Worm (Caenorhabditis elegans) whole organism, young adult: ENCODE measurements around the gene smc-4.
A peak's percentile ranks its signal among the peaks of the same experiment; 100 is the strongest.

Source experiments
- B0336.3 ChIP-seq: fragments of 200-800 bp; sonication (Bioruptor generic); IDR thresholded peaks from 2 replicates; pipeline ENCODE4 v1.3.6; 2022; ENCODE audit warnings: missing genetic modification characterization, missing compliant biosample characterization
- F23B12.7 ChIP-seq: sonication (generic microtip); optimal IDR thresholded peaks from 2 replicates; lab custom pipeline; 2017; ENCODE audit warnings: missing genetic modification characterization, mild to moderate bottlenecking, missing compliant biosample characterization, antibody characterized with exemption, moderate library complexity; ENCODE audit not compliant: insufficient read depth
- F33H1.4 ChIP-seq: fragments of 200-800 bp; sonication (Bioruptor generic); IDR thresholded peaks from 2 replicates; pipeline ENCODE4 v1.3.6; 2022; ENCODE audit warnings: missing genetic modification reagents, missing genetic modification characterization, missing compliant biosample characterization
- F37B4.10 ChIP-seq: fragments of 200-800 bp; sonication (Bioruptor generic); IDR thresholded peaks from 2 replicates; pipeline ENCODE4 v1.3.6; 2022; ENCODE audit warnings: missing genetic modification characterization, missing compliant biosample characterization
- Y56A3A.18 ChIP-seq: fragments of 200-800 bp; sonication (Bioruptor generic); IDR thresholded peaks from 2 replicates; pipeline ENCODE4 v1.3.6; 2022; ENCODE audit warnings: missing genetic modification reagents, missing genetic modification characterization, missing compliant biosample characterization
- Y67H2A.10 ChIP-seq: fragments of 200-800 bp; sonication (Bioruptor generic); conservative IDR thresholded peaks from 2 replicates; pipeline ENCODE4 v1.3.6; 2022; ENCODE audit warnings: missing genetic modification reagents, missing genetic modification characterization, missing compliant biosample characterization
- ZK185.1 ChIP-seq: sonication (generic microtip); optimal IDR thresholded peaks from 2 replicates; lab custom pipeline; 2016; ENCODE audit warnings: mild to moderate bottlenecking, missing genetic modification characterization, missing compliant biosample characterization; ENCODE audit not compliant: poor library complexity, severe bottlenecking
- ama-1 ChIP-seq, 3 experiments: fragments of 150-350 bp in 1 of 3; sonication (generic microtip) in 2 of 3; optimal IDR thresholded peaks; 2 replicates each; lab custom pipeline; 2014 to 2018; ENCODE audit warnings: missing biosample characterization in 2 of 3, missing genetic modification characterization in 2 of 3, missing genetic modification reagents in 2 of 3
- attf-3 ChIP-seq: fragments of 200-800 bp; sonication (Bioruptor generic); conservative IDR thresholded peaks from 2 replicates; pipeline ENCODE4 v1.3.6; 2022; ENCODE audit warnings: missing genetic modification reagents, missing genetic modification characterization, missing compliant biosample characterization
- attf-5 ChIP-seq: fragments of 200-800 bp; sonication (Bioruptor generic); optimal IDR thresholded peaks from 2 replicates; lab custom pipeline; 2018; ENCODE audit warnings: mild to moderate bottlenecking, missing genetic modification characterization, missing compliant biosample characterization
- ccch-3 ChIP-seq: fragments of 200-800 bp; sonication (Bioruptor generic); optimal IDR thresholded peaks from 2 replicates; lab custom pipeline; 2018; ENCODE audit warnings: mild to moderate bottlenecking, missing genetic modification characterization, missing compliant biosample characterization
- ceh-58 ChIP-seq: fragments of 200-800 bp; sonication (Bioruptor generic); IDR thresholded peaks from 2 replicates; pipeline ENCODE4 v1.3.6; 2022; ENCODE audit warnings: missing genetic modification characterization, missing compliant biosample characterization
- ceh-91 ChIP-seq: fragments of 200-800 bp; sonication (Bioruptor generic); IDR thresholded peaks from 2 replicates; pipeline ENCODE4 v1.3.6; 2022; ENCODE audit warnings: missing genetic modification reagents, missing genetic modification characterization, missing compliant biosample characterization
- chd-7 ChIP-seq: sonication (generic microtip); optimal IDR thresholded peaks from 2 replicates; lab custom pipeline; 2016; ENCODE audit warnings: mild to moderate bottlenecking, missing genetic modification characterization, moderate library complexity, missing compliant biosample characterization
- die-1 ChIP-seq: sonication (generic microtip); optimal IDR thresholded peaks from 2 replicates; lab custom pipeline; 2016; ENCODE audit warnings: missing genotype, mild to moderate bottlenecking, missing genetic modification characterization, missing compliant biosample characterization
- dpff-1 ChIP-seq: sonication (generic microtip); optimal IDR thresholded peaks from 2 replicates; lab custom pipeline; 2017; ENCODE audit warnings: mild to moderate bottlenecking, missing genetic modification characterization, missing compliant biosample characterization
- ekl-4 ChIP-seq: fragments of 200-800 bp; sonication (Bioruptor generic); IDR thresholded peaks from 2 replicates; pipeline ENCODE4 v1.3.6; 2022; ENCODE audit warnings: missing genetic modification reagents, missing genetic modification characterization, missing compliant biosample characterization
- fkh-3 ChIP-seq: sonication (generic microtip); optimal IDR thresholded peaks from 2 replicates; lab custom pipeline; 2016; ENCODE audit warnings: mild to moderate bottlenecking, missing genetic modification characterization, missing compliant biosample characterization
- hlh-26 ChIP-seq: fragments of 200-800 bp; sonication (Bioruptor generic); conservative IDR thresholded peaks from 2 replicates; pipeline ENCODE4 v1.3.6; 2022; ENCODE audit warnings: missing genetic modification reagents, missing genetic modification characterization, missing compliant biosample characterization
- let-526 ChIP-seq: fragments of 200-800 bp; sonication (Bioruptor generic); IDR thresholded peaks from 2 replicates; pipeline ENCODE4 v1.3.6; 2022; ENCODE audit warnings: missing genetic modification reagents, missing genetic modification characterization, missing compliant biosample characterization
- lin-35 ChIP-seq, 3 experiments: fragments of 150-350 bp in 2 of 3; sonication (generic microtip) in 1 of 3; optimal IDR thresholded peaks; 2 replicates each; lab custom pipeline; 2014 to 2018; ENCODE audit warnings: missing biosample characterization in 3 of 3, missing genetic modification characterization in 3 of 3, missing genetic modification reagents in 3 of 3
- lin-40 ChIP-seq: sonication (generic microtip); optimal IDR thresholded peaks from 2 replicates; lab custom pipeline; 2016; ENCODE audit warnings: missing genetic modification characterization, mild to moderate bottlenecking, missing compliant biosample characterization, missing genotype, missing genetic modification reagents
- mxl-1 ChIP-seq: sonication (generic microtip); optimal IDR thresholded peaks from 2 replicates; lab custom pipeline; 2016; ENCODE audit warnings: missing genetic modification characterization, missing compliant biosample characterization
- nfya-2 ChIP-seq: fragments of 200-800 bp; sonication (Bioruptor generic); IDR thresholded peaks from 2 replicates; pipeline ENCODE4 v1.3.6; 2022; ENCODE audit warnings: missing genetic modification reagents, missing genetic modification characterization, missing compliant biosample characterization
- nhr-27 ChIP-seq: fragments of 200-800 bp; sonication (Bioruptor generic); optimal IDR thresholded peaks from 2 replicates; lab custom pipeline; 2018; ENCODE audit warnings: mild to moderate bottlenecking, missing genetic modification characterization, moderate library complexity, missing compliant biosample characterization
- nhr-80 ChIP-seq: sonication (generic microtip); optimal IDR thresholded peaks from 2 replicates; lab custom pipeline; 2016; ENCODE audit warnings: missing genetic modification characterization, missing compliant biosample characterization
- pha-4 ChIP-seq: fragments of 150-350 bp; sonication (generic microtip); optimal IDR thresholded peaks from 2 replicates; lab custom pipeline; 2014; ENCODE audit warnings: missing biosample characterization, missing genetic modification reagents, missing genetic modification characterization
- sdz-38 ChIP-seq: sonication (generic microtip); optimal IDR thresholded peaks from 2 replicates; lab custom pipeline; 2016; ENCODE audit warnings: missing genotype, missing genetic modification characterization, missing compliant biosample characterization
- sea-2 ChIP-seq: fragments of 200-800 bp; sonication (Bioruptor generic); IDR thresholded peaks from 2 replicates; pipeline ENCODE4 v1.3.6; 2022; ENCODE audit warnings: missing genetic modification characterization, missing compliant biosample characterization
- snpc-4 ChIP-seq, 5 experiments: fragments of 150-350 bp in 1 of 5; sonication (generic microtip) in 4 of 5; optimal IDR thresholded peaks; 2 replicates each; lab custom pipeline; 2014 to 2018; ENCODE audit warnings: missing genetic modification characterization in 5 of 5, missing biosample characterization in 3 of 5, antibody characterized with exemption in 2 of 5, mild to moderate bottlenecking in 2 of 5, missing compliant biosample characterization in 2 of 5, missing genotype in 2 of 5, moderate library complexity in 2 of 5, missing genetic modification reagents in 1 of 5
- tbp1 ChIP-seq: fragments of 200-800 bp; sonication (Bioruptor generic); optimal IDR thresholded peaks from 2 replicates; lab custom pipeline; 2018; ENCODE audit warnings: mild to moderate bottlenecking, missing genetic modification characterization, missing compliant biosample characterization
- tbx-9 ChIP-seq: sonication (generic microtip); optimal IDR thresholded peaks from 2 replicates; lab custom pipeline; 2016; ENCODE audit warnings: borderline replicate concordance, missing genetic modification characterization, inconsistent platforms, missing compliant biosample characterization
- unc-130 ChIP-seq: sonication (generic microtip); optimal IDR thresholded peaks from 2 replicates; lab custom pipeline; 2016; ENCODE audit warnings: missing genetic modification reagents, missing genetic modification characterization, missing compliant biosample characterization
- xnd-1 ChIP-seq: sonication (generic microtip); optimal IDR thresholded peaks from 2 replicates; lab custom pipeline; 2016; ENCODE audit warnings: missing genotype, missing genetic modification reagents, missing genetic modification characterization, missing compliant biosample characterization
- ztf-25 ChIP-seq: fragments of 200-800 bp; sonication (Bioruptor generic); IDR thresholded peaks from 2 replicates; pipeline ENCODE4 v1.3.6; 2022; ENCODE audit warnings: missing genetic modification reagents, missing genetic modification characterization, missing compliant biosample characterization
- ztf-26 ChIP-seq: sonication (generic microtip); optimal IDR thresholded peaks from 2 replicates; lab custom pipeline; 2017; ENCODE audit warnings: missing genetic modification characterization, missing compliant biosample characterization
- ztf-6 ChIP-seq: fragments of 200-800 bp; sonication (Bioruptor generic); IDR thresholded peaks from 2 replicates; pipeline ENCODE4 v1.3.6; 2022; ENCODE audit warnings: missing genetic modification reagents, missing genetic modification characterization, missing compliant biosample characterization

smc-4 gene

DNA sequence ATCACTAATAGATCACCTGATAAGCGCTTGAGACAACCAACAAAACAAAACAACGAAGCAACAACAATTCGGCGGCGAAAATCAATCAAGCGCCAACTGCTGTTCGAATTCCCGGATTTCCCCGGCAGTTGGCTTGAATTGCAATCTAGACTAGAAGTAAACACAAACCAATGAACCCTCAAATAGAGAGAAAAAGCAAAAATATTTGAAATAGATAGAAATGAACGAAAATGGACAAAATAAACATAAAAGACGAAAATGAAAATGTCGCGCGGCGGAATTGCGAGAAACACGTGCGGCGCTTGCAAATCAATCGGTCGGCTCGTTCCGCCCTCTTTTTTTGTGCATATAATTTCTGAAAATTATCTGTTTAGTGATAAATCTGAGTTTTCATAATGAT, 18.8 kb upstream of the smc-4 start, which contains the start of gene idhg-1 (continued):
- TF ChIP-seq ekl-4 (GFP tag; lab: Robert Waterston, UW) (0 out of 2 replicates have a peak, but pooled peaks have one; percentile 26), sdz-38 (tag; lab: Kevin White, UChicago) (no peak), xnd-1 (tag; lab: Kevin White, UChicago) (peak; percentile 0), ceh-91 (GFP tag; lab: Robert Waterston, UW) (no peak), Y56A3A.18 (no peak), fkh-3 (tag; lab: Kevin White, UChicago) (no peak), die-1 (tag; lab: Kevin White, UChicago) (peak; percentile 21), Y67H2A.10 (GFP tag; lab: Robert Waterston, UW) (no peak), mxl-1 (tag; lab: Kevin White, UChicago) (no peak), hlh-26 (no peak), ccch-3 (GFP tag; lab: Kevin White, UChicago) (no peak), tbx-9 (no peak), ceh-58 (GFP tag; lab: Robert Waterston, UW) (no peak), F37B4.10 (GFP tag; lab: Robert Waterston, UW) (no peak), ZK185.1 (tag; lab: Kevin White, UChicago) (peak; percentile 83), sea-2 (GFP tag; lab: Robert Waterston, UW) (no peak), ztf-25 (no peak), unc-130 (peak; percentile 65), pha-4 (no peak), ztf-6 (GFP tag; lab: Robert Waterston, UW) (no peak), ztf-26 (no peak), attf-3 (GFP tag; lab: Robert Waterston, UW) (no peak), ama-1 (optimal IDR thresholded peaks at IDR 0.05; lab: Kevin White, UChicago) (no peak), ama-1 (GFP tag; optimal IDR thresholded peaks at IDR 0.05; lab: Kevin White, UChicago) (peak in 1 of 2 experiments; percentile 23), lin-35 (GFP tag; optimal IDR thresholded peaks at IDR 0.05; lab: Kevin White, UChicago) (peak in 1 of 3 experiments; percentile 47), nfya-2 (GFP tag; lab: Robert Waterston, UW) (no peak)

DNA sequence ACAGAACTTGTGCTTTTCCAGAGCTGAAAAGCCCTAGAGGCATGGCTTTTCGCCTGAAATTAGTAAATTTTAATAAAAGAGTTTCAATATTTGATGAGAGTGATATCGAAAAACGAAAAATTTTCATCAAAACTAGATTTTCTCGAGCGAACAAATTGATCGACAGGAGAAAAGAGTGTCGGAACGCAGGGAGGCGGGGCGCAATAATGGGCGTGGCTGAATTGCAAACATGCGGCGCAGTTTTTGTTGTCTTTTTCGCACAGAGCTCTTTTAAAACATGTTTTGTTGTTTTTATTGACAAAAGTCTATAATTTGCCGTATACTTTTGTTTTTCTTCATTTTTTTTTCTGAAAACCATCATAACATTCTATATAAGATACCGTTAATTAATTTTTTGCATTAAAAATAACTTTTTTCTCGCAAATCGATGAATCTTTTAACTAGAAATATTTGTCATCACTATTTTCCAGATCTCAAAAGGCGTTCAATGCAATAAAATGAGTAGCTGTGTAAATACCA, 8.9 kb upstream of the smc-4 start, which contains the start of the genes sel-5 and wdr-48:
TSS of gene sel-5 (minus strand) at position 53 of the 519 bp plus-strand sequence.
TSS of gene wdr-48 (plus strand) at position 469 of the 519 bp plus-strand sequence.
- no peak for TF ChIP-seq chd-7 (tag; lab: Kevin White, UChicago)
- no peak for TF ChIP-seq lin-40 (tag; lab: Kevin White, UChicago)
- peak; percentile 28 for TF ChIP-seq nhr-80 (tag; lab: Kevin White, UChicago)
- TF ChIP-seq snpc-4 (GFP tag; optimal IDR thresholded peaks at IDR 0.05; lab: Kevin White, UChicago): no peak
- TF ChIP-seq snpc-4 (tag; optimal IDR thresholded peaks at IDR 0.05; lab: Kevin White, UChicago): peak in 2 of 4 experiments; percentile 22 to 26
- no peak for TF ChIP-seq nhr-27
- no peak for TF ChIP-seq dpff-1 (tag; lab: Kevin White, UChicago)
- TF ChIP-seq let-526 (GFP tag; lab: Robert Waterston, UW): no peak
- peak; percentile 52 for TF ChIP-seq F23B12.7 (tag; lab: Kevin White, UChicago)
- peak; percentile 15 for TF ChIP-seq attf-5 (GFP tag; lab: Kevin White, UChicago)
- no peak for TF ChIP-seq tbp1 (GFP tag; lab: Kevin White, UChicago)
- no peak for TF ChIP-seq F33H1.4 (GFP tag; lab: Robert Waterston, UW)
- no peak for TF ChIP-seq B0336.3 (GFP tag; lab: Robert Waterston, UW)
- no peak for TF ChIP-seq ekl-4 (GFP tag; lab: Robert Waterston, UW)
